Fruit fly (Drosophila melanogaster) whole organism, embryonic: ENCODE measurements around the gene CG15394.

Source experiments
- ATbp ChIP-seq: fragments of 200-800 bp; sonication (Bioruptor generic); optimal IDR thresholded peaks from 2 replicates; lab custom pipeline; 2017; ENCODE audit warnings: missing biosample characterization, mild to moderate bottlenecking, missing genetic modification characterization, missing genetic modification reagents
- CG11085 ChIP-seq: fragments of 200-800 bp; sonication (Bioruptor generic); IDR thresholded peaks from 2 replicates; pipeline ENCODE4 v1.3.6; 2022; ENCODE audit warnings: missing biosample characterization, missing genetic modification characterization
- CG12391 ChIP-seq: fragments of 200-800 bp; sonication (Bioruptor generic); optimal IDR thresholded peaks from 3 replicates; lab custom pipeline; 2018; ENCODE audit warnings: missing biosample characterization, mild to moderate bottlenecking, missing genetic modification characterization, moderate library complexity
- CG12744 ChIP-seq: fragments of 200-800 bp; sonication (Bioruptor generic); optimal IDR thresholded peaks from 2 replicates; lab custom pipeline; 2016; ENCODE audit warnings: missing biosample characterization, missing genetic modification characterization
- CG13894 ChIP-seq: fragments of 200-800 bp; sonication (Bioruptor generic); optimal IDR thresholded peaks from 3 replicates; lab custom pipeline; 2018; ENCODE audit warnings: missing biosample characterization, mild to moderate bottlenecking, missing genetic modification characterization, moderate library complexity
- CG14441 ChIP-seq: fragments of 200-800 bp; sonication (Bioruptor generic); IDR thresholded peaks from 2 replicates; pipeline ENCODE4 v1.3.6; 2022; ENCODE audit warnings: missing biosample characterization, missing genetic modification characterization
- CG17612 ChIP-seq: fragments of 200-800 bp; sonication (Bioruptor generic); IDR thresholded peaks from 2 replicates; pipeline ENCODE4 v1.3.6; 2022; ENCODE audit warnings: missing biosample characterization, missing genetic modification characterization
- CG31441 ChIP-seq: fragments of 200-800 bp; sonication (Bioruptor generic); IDR thresholded peaks from 2 replicates; pipeline ENCODE4 v1.3.6; 2022; ENCODE audit warnings: missing biosample characterization, missing genetic modification characterization
- CG3838 ChIP-seq: fragments of 200-800 bp; sonication (Bioruptor generic); optimal IDR thresholded peaks from 3 replicates; lab custom pipeline; 2016; ENCODE audit warnings: missing biosample characterization, missing genetic modification characterization
- CG3995 ChIP-seq: fragments of 200-800 bp; sonication (Bioruptor generic); optimal IDR thresholded peaks from 3 replicates; lab custom pipeline; 2016; ENCODE audit warnings: missing biosample characterization, missing genetic modification characterization
- CG4328 ChIP-seq: fragments of 200-800 bp; sonication (Bioruptor generic); optimal IDR thresholded peaks from 3 replicates; lab custom pipeline; 2017; ENCODE audit warnings: missing biosample characterization, missing genetic modification reagents, missing genetic modification characterization
- CG4617 ChIP-seq: fragments of 200-800 bp; sonication (Bioruptor generic); optimal IDR thresholded peaks from 3 replicates; lab custom pipeline; 2016; ENCODE audit warnings: missing biosample characterization, missing genetic modification characterization, borderline replicate concordance
- CG6765 ChIP-seq: fragments of 200-800 bp; sonication (Bioruptor generic); optimal IDR thresholded peaks from 3 replicates; lab custom pipeline; 2017; ENCODE audit warnings: missing biosample characterization, mild to moderate bottlenecking, missing genetic modification characterization
- CG6854 ChIP-seq: fragments of 200-800 bp; sonication (Bioruptor generic); optimal IDR thresholded peaks from 3 replicates; lab custom pipeline; 2017; ENCODE audit warnings: missing biosample characterization, mild to moderate bottlenecking, missing genetic modification characterization
- CG7963 ChIP-seq: fragments of 200-800 bp; sonication (Bioruptor generic); IDR thresholded peaks from 3 replicates; pipeline ENCODE4 v1.3.6; 2022; ENCODE audit warnings: missing biosample characterization, missing genetic modification characterization; ENCODE audit not compliant: partially characterized antibody
- CG8478 ChIP-seq: fragments of >200 bp; optimal IDR thresholded peaks from 2 replicates; lab custom pipeline; 2018
- CoRest ChIP-seq: fragments of 200-800 bp; sonication (Bioruptor generic); optimal IDR thresholded peaks from 3 replicates; lab custom pipeline; 2018; ENCODE audit warnings: missing biosample characterization, mild to moderate bottlenecking, missing genetic modification characterization, moderate library complexity
- Dek ChIP-seq: fragments of 200-800 bp; sonication (Bioruptor generic); optimal IDR thresholded peaks from 3 replicates; lab custom pipeline; 2019; ENCODE audit warnings: missing biosample characterization, mild to moderate bottlenecking, missing genetic modification characterization, moderate library complexity
- Eip74EF ChIP-seq, 2 experiments: fragments of 200-800 bp in 1 of 2; fragments of >200 bp in 1 of 2; sonication (Bioruptor generic) in 1 of 2; optimal IDR thresholded peaks; 2 replicates each; lab custom pipeline; 2017 to 2019; ENCODE audit warnings: missing biosample characterization in 2 of 2, missing genetic modification characterization in 2 of 2, mild to moderate bottlenecking in 1 of 2, moderate library complexity in 1 of 2
- Elba2 ChIP-seq: fragments of 200-800 bp; sonication (Bioruptor generic); optimal IDR thresholded peaks from 3 replicates; lab custom pipeline; 2016; ENCODE audit warnings: missing biosample characterization, missing genetic modification characterization
- Ets65A ChIP-seq: fragments of 200-800 bp; sonication (Bioruptor generic); peaks from one replicate; lab custom pipeline; 2016; ENCODE audit warnings: missing biosample characterization, missing genetic modification characterization
- H15 ChIP-seq: fragments of 200-800 bp; sonication (Bioruptor generic); IDR thresholded peaks from 3 replicates; pipeline ENCODE4 v1.3.6; 2022; ENCODE audit warnings: missing biosample characterization, missing genetic modification characterization
- HHEX ChIP-seq: fragments of 200-800 bp; sonication (Bioruptor generic); optimal IDR thresholded peaks from 3 replicates; lab custom pipeline; 2017; ENCODE audit warnings: missing biosample characterization, mild to moderate bottlenecking, missing genetic modification characterization, missing genetic modification reagents
- Hr51 ChIP-seq, 2 experiments: fragments of 200-800 bp; sonication (Bioruptor generic); optimal IDR thresholded peaks; 2 replicates in 1 of 2; 3 replicates in 1 of 2; lab custom pipeline; 2016 to 2018; ENCODE audit warnings: missing biosample characterization in 2 of 2, missing genetic modification characterization in 2 of 2, mild to moderate bottlenecking in 1 of 2, moderate library complexity in 1 of 2
- Nf-YC ChIP-seq: fragments of 200-800 bp; optimal IDR thresholded peaks from 3 replicates; lab custom pipeline; 2019; ENCODE audit warnings: missing biosample characterization, mild to moderate bottlenecking, missing genetic modification characterization, moderate library complexity
- Oli ChIP-seq: fragments of 200-800 bp; sonication (Bioruptor generic); optimal IDR thresholded peaks from 2 replicates; lab custom pipeline; 2018; ENCODE audit warnings: missing biosample characterization, mild to moderate bottlenecking, missing genetic modification characterization, moderate library complexity
- Side ChIP-seq: fragments of 200-800 bp; sonication (Bioruptor generic); optimal IDR thresholded peaks from 2 replicates; lab custom pipeline; 2016; ENCODE audit warnings: missing biosample characterization, missing genetic modification characterization
- Spps ChIP-seq: fragments of 200-800 bp; sonication (Bioruptor generic); optimal IDR thresholded peaks from 2 replicates; lab custom pipeline; 2018; ENCODE audit warnings: missing biosample characterization, mild to moderate bottlenecking, missing genetic modification characterization
- YL-1 ChIP-seq: fragments of 200-800 bp; sonication (Bioruptor generic); optimal IDR thresholded peaks from 3 replicates; lab custom pipeline; 2017; ENCODE audit warnings: missing biosample characterization, mild to moderate bottlenecking, missing genetic modification characterization
- ac ChIP-seq: fragments of 200-800 bp; sonication (Bioruptor generic); optimal IDR thresholded peaks from 3 replicates; lab custom pipeline; 2017; ENCODE audit warnings: missing biosample characterization, mild to moderate bottlenecking, missing genetic modification characterization
- ara ChIP-seq: fragments of 200-800 bp; sonication (Bioruptor generic); IDR thresholded peaks from 2 replicates; pipeline ENCODE4 v1.3.6; 2022; ENCODE audit warnings: missing biosample characterization, missing genetic modification characterization
- ase ChIP-seq: fragments of 200-800 bp; sonication (Bioruptor generic); IDR thresholded peaks from 3 replicates; pipeline ENCODE4 v1.3.6; 2022; ENCODE audit warnings: missing biosample characterization, missing genetic modification characterization
- corto ChIP-seq: fragments of 200-800 bp; sonication (Bioruptor generic); optimal IDR thresholded peaks from 2 replicates; lab custom pipeline; 2016; ENCODE audit warnings: missing biosample characterization, mild to moderate bottlenecking, missing genetic modification characterization, moderate library complexity
- crol ChIP-seq: fragments of 200-800 bp; sonication (Bioruptor generic); IDR thresholded peaks from 2 replicates; pipeline ENCODE4 v1.3.6; 2022; ENCODE audit warnings: missing biosample characterization, missing genetic modification characterization
- esg ChIP-seq: fragments of 200-800 bp; sonication (Bioruptor generic); conservative IDR thresholded peaks from 2 replicates; pipeline ENCODE4 v1.3.6; 2022; ENCODE audit warnings: missing biosample characterization, missing genetic modification characterization
- fd64A ChIP-seq: fragments of 200-800 bp; sonication (Bioruptor generic); optimal IDR thresholded peaks from 3 replicates; lab custom pipeline; 2018; ENCODE audit warnings: missing biosample characterization, mild to moderate bottlenecking, missing genetic modification characterization
- fd96Cb ChIP-seq: fragments of 200-800 bp; sonication (Bioruptor generic); optimal IDR thresholded peaks from 2 replicates; lab custom pipeline; 2018; ENCODE audit warnings: missing biosample characterization, mild to moderate bottlenecking, missing genetic modification characterization, moderate library complexity
- gcm ChIP-seq: fragments of 200-800 bp; sonication (Bioruptor generic); optimal IDR thresholded peaks from 2 replicates; lab custom pipeline; 2019; ENCODE audit warnings: missing biosample characterization, mild to moderate bottlenecking, missing genetic modification characterization, moderate library complexity
- gem ChIP-seq: fragments of 200-800 bp; sonication (Bioruptor generic); optimal IDR thresholded peaks from 2 replicates; lab custom pipeline; 2019; ENCODE audit warnings: missing biosample characterization, mild to moderate bottlenecking, missing genetic modification characterization, moderate library complexity
- her ChIP-seq: fragments of 200-800 bp; sonication (Bioruptor generic); optimal IDR thresholded peaks from 2 replicates; lab custom pipeline; 2016; ENCODE audit warnings: missing biosample characterization, missing genetic modification characterization
- maf-S ChIP-seq: fragments of 200-800 bp; sonication (Bioruptor generic); optimal IDR thresholded peaks from 2 replicates; lab custom pipeline; 2016; ENCODE audit warnings: missing biosample characterization, missing genetic modification characterization
- mld ChIP-seq: fragments of 200-800 bp; sonication (Bioruptor generic); IDR thresholded peaks from 3 replicates; pipeline ENCODE4 v1.3.6; 2022; ENCODE audit warnings: missing biosample characterization, missing genetic modification characterization; ENCODE audit not compliant: partially characterized antibody
- odd ChIP-seq: fragments of 200-800 bp; sonication (Bioruptor generic); optimal IDR thresholded peaks from 2 replicates; lab custom pipeline; 2017; ENCODE audit warnings: missing biosample characterization, mild to moderate bottlenecking, missing genetic modification characterization
- otp ChIP-seq: fragments of 200-800 bp; sonication (Bioruptor generic); IDR thresholded peaks from 3 replicates; pipeline ENCODE4, ENCODE4 v1.3.6; 2022; ENCODE audit warnings: missing biosample characterization, missing genetic modification characterization
- pnt ChIP-seq: fragments of 200-800 bp; sonication (Bioruptor generic); optimal IDR thresholded peaks from 3 replicates; lab custom pipeline; 2016; ENCODE audit warnings: missing biosample characterization, missing genetic modification characterization
- ranshi ChIP-seq: fragments of 200-800 bp; sonication (Bioruptor generic); IDR thresholded peaks from 2 replicates; pipeline ENCODE4 v1.3.6; 2022; ENCODE audit warnings: missing biosample characterization, missing genetic modification characterization
- shn ChIP-seq: fragments of 200-800 bp; sonication (Bioruptor generic); optimal IDR thresholded peaks from 3 replicates; lab custom pipeline; 2016; ENCODE audit warnings: missing biosample characterization, missing genetic modification characterization
- sisA ChIP-seq: fragments of 200-800 bp; sonication (Bioruptor generic); IDR thresholded peaks from 2 replicates; pipeline ENCODE4 v1.3.6; 2022; ENCODE audit warnings: missing biosample characterization, missing genetic modification characterization
- ttk ChIP-seq: fragments of 200-800 bp; sonication (Bioruptor generic); IDR thresholded peaks from 2 replicates; pipeline ENCODE4 v2.1.2; 2022; ENCODE audit warnings: missing biosample characterization, missing genetic modification characterization
- usp ChIP-seq: fragments of >200 bp; optimal IDR thresholded peaks from 2 replicates; lab custom pipeline; 2017; ENCODE audit warnings: missing biosample characterization, missing genetic modification characterization
- vfl ChIP-seq: fragments of 200-800 bp; sonication (Bioruptor generic); optimal IDR thresholded peaks from 2 replicates; lab custom pipeline; 2016; ENCODE audit warnings: missing biosample characterization, missing genetic modification characterization

CG15394 gene

dm6 chr2L:2591569-2591968 is at the start of gene CG15394:
TSS of gene CG15394 (plus strand) at chr2L:2591869.
- TF ChIP-seq CG11085 (0 out of 2 replicates have a peak, but pooled peaks have one; percentile 35), otp (no peak), Eip74EF (GFP tag; optimal IDR thresholded peaks at IDR 0.05; lab: Kevin White, UChicago) (no peak), her (GFP tag; lab: Kevin White, UChicago) (no peak), esg (GFP tag; lab: Robert Waterston, UW) (no peak), HHEX (no peak), H15 (GFP tag; lab: Robert Waterston, UW) (0 out of 3 replicates have a peak, but pooled peaks have one; percentile 26)

dm6 chr2L:2542491-2542890 is 49.2 kb upstream of the CG15394 start:
- TF ChIP-seq ara (GFP tag; lab: Robert Waterston, UW) (no peak), fd96Cb (tag; lab: Kevin White, UChicago) (no peak), shn (GFP tag; lab: Kevin White, UChicago) (no peak), usp (GFP tag; lab: Kevin White, UChicago) (no peak), CG17612 (GFP tag; lab: Robert Waterston, UW) (no peak), fd64A (GFP tag; lab: Kevin White, UChicago) (no peak), sisA (no peak), Hr51 (GFP tag; optimal IDR thresholded peaks at IDR 0.05; lab: Kevin White, UChicago) (peak in 1 of 2 experiments; percentile 31), CG31441 (0 out of 2 replicates have a peak, but pooled peaks have one; percentile 24), Spps (tag; lab: Kevin White, UChicago) (no peak), maf-S (GFP tag; lab: Kevin White, UChicago) (no peak), CG4328 (GFP tag; lab: Kevin White, UChicago) (no peak), Ets65A (GFP tag; lab: Kevin White, UChicago) (no peak), mld (GFP tag; lab: Robert Waterston, UW) (no peak), gcm (GFP tag; lab: Kevin White, UChicago) (no peak), YL-1 (GFP tag; lab: Kevin White, UChicago) (no peak), odd (GFP tag; lab: Kevin White, UChicago) (no peak), CG3995 (GFP tag; lab: Kevin White, UChicago) (no peak), CG13894 (peak; percentile 12), ATbp (no peak), gem (tag; lab: Kevin White, UChicago) (peak; percentile 48), CG6765 (GFP tag; lab: Kevin White, UChicago) (no peak), ac (GFP tag; lab: Kevin White, UChicago) (no peak), CG3838 (GFP tag; lab: Kevin White, UChicago) (no peak), Oli (tag; lab: Kevin White, UChicago) (no peak), CG6854 (GFP tag; lab: Kevin White, UChicago) (no peak), Dek (tag; lab: Kevin White, UChicago) (no peak), Side (no peak), Elba2 (GFP tag; lab: Kevin White, UChicago) (no peak), CG4617 (no peak), ttk (GFP tag; lab: Robert Waterston, UW) (no peak), crol (GFP tag; lab: Robert Waterston, UW) (no peak), pnt (no peak), Nf-YC (tag; lab: Kevin White, UChicago) (no peak), CG14441 (no peak), ase (GFP tag; lab: Robert Waterston, UW) (no peak), ranshi (GFP tag; lab: Robert Waterston, UW) (no peak), CoRest (tag; lab: Kevin White, UChicago) (no peak), CG8478 (lab: Kevin White, UChicago) (no peak), CG12391 (tag; lab: Kevin White, UChicago) (no peak), CG7963 (GFP tag; lab: Robert Waterston, UW) (no peak), corto (no peak), vfl (no peak), CG12744 (no peak)
